Worm (Caenorhabditis elegans): ENCODE measurements around the gene Y62H9A.12.
A peak's percentile ranks its signal among the peaks of the same experiment; 100 is the strongest.

Gene Y62H9A.12

ce11 chrX:11938826-11939225, 24.9 kb downstream of the Y62H9A.12 start, which contains the start of gene F55G7.5:
F55G7.5 (minus strand) TSS chrX:11938926.
- TF ChIP-seq nhr-129 (tag; optimal IDR thresholded peaks at IDR 0.05) (no peak), nhr-25 (tag; optimal IDR thresholded peaks at IDR 0.05) (no peak), elt-3 (tag; optimal IDR thresholded peaks at IDR 0.05) (no peak)

ce11 chrX:11941951-11942350, 28.0 kb downstream of the Y62H9A.12 start, which contains the start of gene F55G7.3:
F55G7.3 (minus strand) TSS chrX:11942051.
- TF ChIP-seq R02D3.7 (tag; optimal IDR thresholded peaks at IDR 0.05) = no peak
- TF ChIP-seq blmp-1 (tag; optimal IDR thresholded peaks at IDR 0.05; ENCODE audit: insufficient read depth) = no peak
- TF ChIP-seq ztf-4 (tag; optimal IDR thresholded peaks at IDR 0.05) = no peak
- no peak for TF ChIP-seq nhr-77 (tag; optimal IDR thresholded peaks at IDR 0.05)
- TF ChIP-seq snpc-4 (tag; optimal IDR thresholded peaks at IDR 0.05) = no peak
- no peak for TF ChIP-seq mdl-1 (tag; optimal IDR thresholded peaks at IDR 0.05)
- TF ChIP-seq lsy-2 (tag; optimal IDR thresholded peaks at IDR 0.05) = no peak
- TF ChIP-seq unc-39 (tag; optimal IDR thresholded peaks at IDR 0.05) = no peak
- TF ChIP-seq C34F6.9 (tag; optimal IDR thresholded peaks at IDR 0.05) = no peak
- TF ChIP-seq unc-55 (GFP tag; optimal IDR thresholded peaks at IDR 0.05) = no peak
- no peak for TF ChIP-seq Y55F3AM.14 (GFP tag; optimal IDR thresholded peaks at IDR 0.05)
- TF ChIP-seq peb-1 (tag; optimal IDR thresholded peaks at IDR 0.05) = no peak
- TF ChIP-seq lin-11 (tag; optimal IDR thresholded peaks at IDR 0.05) = no peak
- no peak for TF ChIP-seq unc-62 (GFP tag; optimal IDR thresholded peaks at IDR 0.05)
- no peak for TF ChIP-seq lin-13 (GFP tag; optimal IDR thresholded peaks at IDR 0.05)
- TF ChIP-seq ZK546.5 (tag; optimal IDR thresholded peaks at IDR 0.05) = no peak

- TF ChIP-seq ceh-16 (tag; optimal IDR thresholded peaks at IDR 0.05) (peak; percentile 62), R02D3.7 (tag; optimal IDR thresholded peaks at IDR 0.05) (no peak), nhr-10 (tag; optimal IDR thresholded peaks at IDR 0.05) (no peak), lin-11 (tag; optimal IDR thresholded peaks at IDR 0.05) (peak; percentile 61), nhr-12 (tag; optimal IDR thresholded peaks at IDR 0.05) (no peak), lin-13 (GFP tag; optimal IDR thresholded peaks at IDR 0.05) (peak; percentile 58), alr-1 (tag; optimal IDR thresholded peaks at IDR 0.05) (no peak), sem-4 (tag; optimal IDR thresholded peaks at IDR 0.05) (no peak), ama-1 (optimal IDR thresholded peaks at IDR 0.05) (no peak), nhr-6 (tag; optimal IDR thresholded peaks at IDR 0.05) (peak; percentile 12), nhr-11 (tag; optimal IDR thresholded peaks at IDR 0.05) (no peak), ZK546.5 (tag; optimal IDR thresholded peaks at IDR 0.05) (no peak), gmeb-1 (tag; optimal IDR thresholded peaks at IDR 0.05) (peak; percentile 15), ztf-4 (tag; optimal IDR thresholded peaks at IDR 0.05) (no peak), elt-3 (tag; optimal IDR thresholded peaks at IDR 0.05) (no peak), dmd-4 (tag; optimal IDR thresholded peaks at IDR 0.05) (no peak), snpc-4 (tag; optimal IDR thresholded peaks at IDR 0.05) (no peak), unc-62 (GFP tag; optimal IDR thresholded peaks at IDR 0.05) (no peak), lin-39 (tag; optimal IDR thresholded peaks at IDR 0.05) (no peak), blmp-1 (tag; optimal IDR thresholded peaks at IDR 0.05; ENCODE audit: insufficient read depth) (no peak), zag-1 (tag; optimal IDR thresholded peaks at IDR 0.05) (no peak), elt-1 (tag; optimal IDR thresholded peaks at IDR 0.05) (no peak), skn-1 (tag; optimal IDR thresholded peaks at IDR 0.05) (no peak), aly-2 (tag; optimal IDR thresholded peaks at IDR 0.05) (no peak), nhr-23 (tag; optimal IDR thresholded peaks at IDR 0.05) (no peak), nhr-25 (tag; optimal IDR thresholded peaks at IDR 0.05) (peak; percentile 34), nhr-77 (tag; optimal IDR thresholded peaks at IDR 0.05) (no peak), lsy-2 (tag; optimal IDR thresholded peaks at IDR 0.05) (peak in 1 of 2 experiments; percentile 66), ztf-1 (GFP tag; conservative IDR thresholded peaks at IDR 0.05) (no peak), C34F6.9 (tag; optimal IDR thresholded peaks at IDR 0.05) (peak; percentile 64), nhr-21 (tag; optimal IDR thresholded peaks at IDR 0.05) (peak; percentile 25), ceh-82 (tag; optimal IDR thresholded peaks at IDR 0.05) (no peak), peb-1 (tag; optimal IDR thresholded peaks at IDR 0.05) (no peak), fos-1 (tag; optimal IDR thresholded peaks at IDR 0.05) (peak; percentile 18), sma-9 (GFP tag; optimal IDR thresholded peaks at IDR 0.05) (peak; percentile 53), sma-9 (tag; optimal IDR thresholded peaks at IDR 0.05) (no peak), unc-55 (GFP tag; optimal IDR thresholded peaks at IDR 0.05) (peak; percentile 74), nhr-237 (tag; optimal IDR thresholded peaks at IDR 0.05) (no peak), F13H6.1 (tag; optimal IDR thresholded peaks at IDR 0.05) (peak; percentile 72), egl-27 (tag; optimal IDR thresholded peaks at IDR 0.05) (peak; percentile 7), unc-39 (tag; optimal IDR thresholded peaks at IDR 0.05) (no peak), nhr-129 (tag; optimal IDR thresholded peaks at IDR 0.05) (peak; percentile 88), mdl-1 (tag; optimal IDR thresholded peaks at IDR 0.05) (no peak), crh-2 (tag; optimal IDR thresholded peaks at IDR 0.05) (peak; percentile 78), sma-3 (GFP tag; optimal IDR thresholded peaks at IDR 0.05) (peak; percentile 25), mbf-1 (tag; optimal IDR thresholded peaks at IDR 0.05) (no peak), Y55F3AM.14 (GFP tag; optimal IDR thresholded peaks at IDR 0.05) (no peak)
Measured at ce11 chrX:11946788-11947463, 33.0 kb downstream of the Y62H9A.12 start, which contains the start of gene nfya-1. nfya-1 (minus strand) TSS chrX:11946838.
